Worm (Caenorhabditis elegans) whole organism, young adult: ENCODE results near the gene sma-4.
A peak's percentile ranks its signal among the peaks of the same experiment; 100 is the strongest.

Experiments
- B0019.2 ChIP-seq: fragments of 200-800 bp; sonication (Bioruptor generic); conservative IDR thresholded peaks from 2 replicates; pipeline ENCODE4 v1.3.6; 2022; ENCODE audit warnings: missing genetic modification reagents, missing genetic modification characterization, missing compliant biosample characterization
- C17E4.6 ChIP-seq: fragments of 200-800 bp; sonication (Bioruptor generic); IDR thresholded peaks from 2 replicates; pipeline ENCODE4 v1.3.6; 2022; ENCODE audit warnings: missing genetic modification reagents, missing genetic modification characterization, missing compliant biosample characterization
- F22D6.2 ChIP-seq: sonication (generic microtip); optimal IDR thresholded peaks from 2 replicates; lab custom pipeline; 2016; ENCODE audit warnings: mild to moderate bottlenecking, missing genetic modification characterization, missing compliant biosample characterization
- F52B5.7 ChIP-seq: sonication (generic microtip); optimal IDR thresholded peaks from 2 replicates; lab custom pipeline; 2016; ENCODE audit warnings: mild to moderate bottlenecking, missing genetic modification characterization, missing compliant biosample characterization
- F57A8.1 ChIP-seq: fragments of 200-800 bp; sonication (Bioruptor generic); optimal IDR thresholded peaks from 2 replicates; lab custom pipeline; 2018; ENCODE audit warnings: mild to moderate bottlenecking, missing genetic modification characterization, moderate library complexity, missing compliant biosample characterization
- K12H6.12 ChIP-seq: fragments of 200-800 bp; sonication (Bioruptor generic); optimal IDR thresholded peaks from 2 replicates; lab custom pipeline; 2018; ENCODE audit warnings: mild to moderate bottlenecking, missing genetic modification characterization, missing compliant biosample characterization
- T26A5.8 ChIP-seq: sonication (generic microtip); optimal IDR thresholded peaks from 2 replicates; lab custom pipeline; 2016; ENCODE audit warnings: missing genetic modification characterization, missing compliant biosample characterization
- Y53G8AR.9 ChIP-seq: fragments of 200-800 bp; sonication (Bioruptor generic); conservative IDR thresholded peaks from 2 replicates; pipeline ENCODE4 v1.3.6; 2022; ENCODE audit warnings: missing genetic modification reagents, missing genetic modification characterization, missing compliant biosample characterization
- Y95B8A.8 ChIP-seq: fragments of 200-800 bp; sonication (Bioruptor generic); IDR thresholded peaks from 2 replicates; pipeline ENCODE4 v1.3.6; 2022; ENCODE audit warnings: missing genetic modification reagents, missing genetic modification characterization, missing compliant biosample characterization
- aptf-2 ChIP-seq: fragments of 200-800 bp; sonication (Bioruptor generic); conservative IDR thresholded peaks from 2 replicates; pipeline ENCODE4 v1.3.6; 2022; ENCODE audit warnings: missing genetic modification reagents, missing genetic modification characterization, missing compliant biosample characterization
- attf-5 ChIP-seq: fragments of 200-800 bp; sonication (Bioruptor generic); optimal IDR thresholded peaks from 2 replicates; lab custom pipeline; 2018; ENCODE audit warnings: mild to moderate bottlenecking, missing genetic modification characterization, missing compliant biosample characterization
- cebp-1 ChIP-seq, 2 experiments: fragments of 200-800 bp in 1 of 2; sonication (Bioruptor generic) in 1 of 2; sonication (generic microtip) in 1 of 2; IDR thresholded peaks in 1 of 2; optimal IDR thresholded peaks in 1 of 2; 2 replicates each; pipeline versions ENCODE4 v1.3.6 to Lab custom; 2017 to 2022; ENCODE audit warnings: missing compliant biosample characterization in 2 of 2, missing genetic modification characterization in 2 of 2, mild to moderate bottlenecking in 1 of 2, missing genetic modification reagents in 1 of 2, moderate library complexity in 1 of 2
- ceh-100 ChIP-seq: fragments of 200-800 bp; sonication (Bioruptor generic); IDR thresholded peaks from 2 replicates; pipeline ENCODE4 v1.3.6; 2022; ENCODE audit warnings: missing genetic modification reagents, missing genetic modification characterization, missing compliant biosample characterization
- chd-7 ChIP-seq: sonication (generic microtip); optimal IDR thresholded peaks from 2 replicates; lab custom pipeline; 2016; ENCODE audit warnings: mild to moderate bottlenecking, missing genetic modification characterization, moderate library complexity, missing compliant biosample characterization
- dox-1 ChIP-seq: fragments of 200-800 bp; sonication (Bioruptor generic); IDR thresholded peaks from 2 replicates; pipeline ENCODE4 v1.3.6; 2022; ENCODE audit warnings: missing genetic modification reagents, missing genetic modification characterization, missing compliant biosample characterization
- hlh-26 ChIP-seq: fragments of 200-800 bp; sonication (Bioruptor generic); conservative IDR thresholded peaks from 2 replicates; pipeline ENCODE4 v1.3.6; 2022; ENCODE audit warnings: missing genetic modification reagents, missing genetic modification characterization, missing compliant biosample characterization
- hmg-1.2 ChIP-seq: fragments of 200-800 bp; sonication (Bioruptor generic); IDR thresholded peaks from 2 replicates; pipeline ENCODE4 v1.3.6; 2022; ENCODE audit warnings: missing genetic modification reagents, missing genetic modification characterization, missing compliant biosample characterization
- hmg-20 ChIP-seq: fragments of 200-800 bp; sonication (Bioruptor generic); IDR thresholded peaks from 2 replicates; pipeline ENCODE4 v1.3.6; 2022; ENCODE audit warnings: missing genetic modification reagents, missing genetic modification characterization, missing compliant biosample characterization
- let-526 ChIP-seq: fragments of 200-800 bp; sonication (Bioruptor generic); IDR thresholded peaks from 2 replicates; pipeline ENCODE4 v1.3.6; 2022; ENCODE audit warnings: missing genetic modification reagents, missing genetic modification characterization, missing compliant biosample characterization
- let-607 ChIP-seq, 2 experiments: fragments of 200-800 bp in 1 of 2; sonication (Bioruptor generic) in 1 of 2; sonication (generic microtip) in 1 of 2; optimal IDR thresholded peaks; 2 replicates each; lab custom pipeline; 2016 to 2018; ENCODE audit warnings: mild to moderate bottlenecking in 2 of 2, missing compliant biosample characterization in 2 of 2, missing genetic modification characterization in 2 of 2, moderate library complexity in 2 of 2, missing genotype in 1 of 2
- lin-35 ChIP-seq, 3 experiments: fragments of 150-350 bp in 2 of 3; sonication (generic microtip) in 1 of 3; optimal IDR thresholded peaks; 2 replicates each; lab custom pipeline; 2014 to 2018; ENCODE audit warnings: missing biosample characterization in 3 of 3, missing genetic modification characterization in 3 of 3, missing genetic modification reagents in 3 of 3
- madf-10 ChIP-seq: sonication (generic microtip); optimal IDR thresholded peaks from 2 replicates; lab custom pipeline; 2016; ENCODE audit warnings: mild to moderate bottlenecking, missing genetic modification characterization, missing compliant biosample characterization
- madf-6 ChIP-seq: fragments of 200-800 bp; sonication (Bioruptor generic); IDR thresholded peaks from 2 replicates; pipeline ENCODE4 v1.3.6; 2022; ENCODE audit warnings: missing genetic modification reagents, missing genetic modification characterization, missing compliant biosample characterization
- mes-4 ChIP-seq: sonication (generic microtip); optimal IDR thresholded peaks from 2 replicates; lab custom pipeline; 2016; ENCODE audit warnings: missing genotype, missing genetic modification characterization, missing compliant biosample characterization
- nfyb-1 ChIP-seq: fragments of 200-800 bp; sonication (Bioruptor generic); IDR thresholded peaks from 2 replicates; pipeline ENCODE4 v1.3.6; 2022; ENCODE audit warnings: missing genetic modification reagents, missing genetic modification characterization, missing compliant biosample characterization
- nhr-120 ChIP-seq: fragments of 200-800 bp; sonication (Bioruptor generic); IDR thresholded peaks from 2 replicates; pipeline ENCODE4 v1.3.6; 2022; ENCODE audit warnings: missing genetic modification characterization, missing compliant biosample characterization
- nhr-179 ChIP-seq: sonication (generic microtip); optimal IDR thresholded peaks from 2 replicates; lab custom pipeline; 2016; ENCODE audit warnings: mild to moderate bottlenecking, missing genetic modification characterization, missing compliant biosample characterization
- nhr-27 ChIP-seq: fragments of 200-800 bp; sonication (Bioruptor generic); optimal IDR thresholded peaks from 2 replicates; lab custom pipeline; 2018; ENCODE audit warnings: mild to moderate bottlenecking, missing genetic modification characterization, moderate library complexity, missing compliant biosample characterization
- nhr-80 ChIP-seq: sonication (generic microtip); optimal IDR thresholded peaks from 2 replicates; lab custom pipeline; 2016; ENCODE audit warnings: missing genetic modification characterization, missing compliant biosample characterization
- pha-4 ChIP-seq: fragments of 150-350 bp; sonication (generic microtip); optimal IDR thresholded peaks from 2 replicates; lab custom pipeline; 2014; ENCODE audit warnings: missing biosample characterization, missing genetic modification reagents, missing genetic modification characterization
- repo-1 ChIP-seq: sonication (generic microtip); optimal IDR thresholded peaks from 2 replicates; lab custom pipeline; 2017; ENCODE audit warnings: mild to moderate bottlenecking, missing genetic modification characterization, missing compliant biosample characterization
- sdz-38 ChIP-seq: sonication (generic microtip); optimal IDR thresholded peaks from 2 replicates; lab custom pipeline; 2016; ENCODE audit warnings: missing genotype, missing genetic modification characterization, missing compliant biosample characterization
- sea-2 ChIP-seq: fragments of 200-800 bp; sonication (Bioruptor generic); IDR thresholded peaks from 2 replicates; pipeline ENCODE4 v1.3.6; 2022; ENCODE audit warnings: missing genetic modification characterization, missing compliant biosample characterization
- somi-1 ChIP-seq: fragments of 200-800 bp; sonication (Bioruptor generic); optimal IDR thresholded peaks from 2 replicates; lab custom pipeline; 2018; ENCODE audit warnings: mild to moderate bottlenecking, missing genetic modification characterization, missing compliant biosample characterization
- tbp1 ChIP-seq: fragments of 200-800 bp; sonication (Bioruptor generic); optimal IDR thresholded peaks from 2 replicates; lab custom pipeline; 2018; ENCODE audit warnings: mild to moderate bottlenecking, missing genetic modification characterization, missing compliant biosample characterization
- zfh-2 ChIP-seq: fragments of 200-800 bp; sonication (Bioruptor generic); conservative IDR thresholded peaks from 2 replicates; pipeline ENCODE4 v1.3.6; 2022; ENCODE audit warnings: missing genetic modification reagents, missing genetic modification characterization, missing compliant biosample characterization
- zim-3 ChIP-seq: sonication (generic microtip); optimal IDR thresholded peaks from 2 replicates; lab custom pipeline; 2017; ENCODE audit warnings: mild to moderate bottlenecking, missing genetic modification characterization, moderate library complexity, missing compliant biosample characterization
- ztf-25 ChIP-seq: fragments of 200-800 bp; sonication (Bioruptor generic); IDR thresholded peaks from 2 replicates; pipeline ENCODE4 v1.3.6; 2022; ENCODE audit warnings: missing genetic modification reagents, missing genetic modification characterization, missing compliant biosample characterization
- ztf-26 ChIP-seq: sonication (generic microtip); optimal IDR thresholded peaks from 2 replicates; lab custom pipeline; 2017; ENCODE audit warnings: missing genetic modification characterization, missing compliant biosample characterization

The sma-4 gene

ce11 chrIII:5839147-5839546, 23.1 kb downstream of the sma-4 start:
- TF ChIP-seq B0019.2 (GFP tag; lab: Robert Waterston, UW) (no peak), ceh-100 (no peak), F52B5.7 (tag; lab: Kevin White, UChicago) (no peak), ztf-26 (tag; lab: Kevin White, UChicago) (no peak), nhr-80 (peak; percentile 61), cebp-1 (GFP tag; IDR thresholded peaks at IDR 0.05; lab: Robert Waterston, UW) (no peak; the same call in 1 of the 2 replicates), cebp-1 (tag; optimal IDR thresholded peaks at IDR 0.05; lab: Kevin White, UChicago) (peak; percentile 57), dox-1 (GFP tag; lab: Robert Waterston, UW) (peak; percentile 11; the same call in 1 of the 2 replicates), F57A8.1 (no peak), let-607 (tag; optimal IDR thresholded peaks at IDR 0.05; lab: Kevin White, UChicago) (peak in 1 of 2 experiments; percentile 31), hlh-26 (GFP tag; lab: Robert Waterston, UW) (no peak), attf-5 (GFP tag; lab: Kevin White, UChicago) (peak; percentile 3), nfyb-1 (GFP tag; lab: Robert Waterston, UW) (peak; percentile 32; the same call in 1 of the 2 replicates)

ce11 chrIII:5839598-5839997, 23.6 kb downstream of the sma-4 start:
- TF ChIP-seq hmg-1.2 = no peak
- no peak for TF ChIP-seq nhr-27 (tag; lab: Kevin White, UChicago)
- no peak for TF ChIP-seq repo-1 (tag; lab: Kevin White, UChicago)
- no peak for TF ChIP-seq sea-2

- TF ChIP-seq madf-10 (tag; lab: Kevin White, UChicago) (no peak), C17E4.6 (GFP tag; lab: Robert Waterston, UW) (no peak), K12H6.12 (tag; lab: Kevin White, UChicago) (no peak), nfyb-1 (GFP tag; lab: Robert Waterston, UW) (no peak), F22D6.2 (tag; lab: Kevin White, UChicago) (no peak), pha-4 (tag; lab: Kevin White, UChicago) (no peak), dox-1 (GFP tag; lab: Robert Waterston, UW) (0 out of 2 replicates have a peak, but pooled peaks have one; percentile 9), sdz-38 (tag; lab: Kevin White, UChicago) (no peak), T26A5.8 (tag; lab: Kevin White, UChicago) (no peak), nhr-120 (GFP tag; lab: Robert Waterston, UW) (no peak), chd-7 (no peak), hmg-1.2 (no peak), nhr-27 (tag; lab: Kevin White, UChicago) (no peak), madf-6 (no peak), Y53G8AR.9 (no peak), ztf-25 (no peak), ztf-26 (tag; lab: Kevin White, UChicago) (no peak), nhr-80 (peak; percentile 46), cebp-1 (GFP tag; IDR thresholded peaks at IDR 0.05; lab: Robert Waterston, UW) (peak; percentile 21; the same call in 1 of the 2 replicates), cebp-1 (tag; optimal IDR thresholded peaks at IDR 0.05; lab: Kevin White, UChicago) (peak; percentile 64)
Measured at ce11 chrIII:5840277-5840676, 24.2 kb downstream of the sma-4 start.

ce11 chrIII:5840815-5841573, 25.0 kb downstream of the sma-4 start:
- TF ChIP-seq Y95B8A.8 (peak; percentile 13; the same call in 1 of the 2 replicates), sea-2 (no peak), nhr-80 (peak; percentile 21)

- TF ChIP-seq nfyb-1 (GFP tag; lab: Robert Waterston, UW) (peak; percentile 21; the same call in 1 of the 2 replicates), dox-1 (GFP tag; lab: Robert Waterston, UW) (peak; percentile 36; the same call in 1 of the 2 replicates), aptf-2 (no peak), somi-1 (GFP tag; lab: Kevin White, UChicago) (peak; percentile 13), sdz-38 (tag; lab: Kevin White, UChicago) (no peak), nhr-179 (tag; lab: Kevin White, UChicago) (no peak), mes-4 (tag; lab: Kevin White, UChicago) (no peak), zim-3 (no peak), cebp-1 (GFP tag; IDR thresholded peaks at IDR 0.05; lab: Robert Waterston, UW) (no peak), cebp-1 (tag; optimal IDR thresholded peaks at IDR 0.05; lab: Kevin White, UChicago) (peak; percentile 57), hmg-1.2 (peak; percentile 19; the same call in 1 of the 2 replicates), lin-35 (GFP tag; optimal IDR thresholded peaks at IDR 0.05; lab: Kevin White, UChicago) (no peak), let-526 (GFP tag; lab: Robert Waterston, UW) (no peak), zfh-2 (peak; percentile 59; the same call in 1 of the 2 replicates), hmg-20 (no peak), B0019.2 (GFP tag; lab: Robert Waterston, UW) (no peak), tbp1 (GFP tag; lab: Kevin White, UChicago) (peak; percentile 25)
Measured at ce11 chrIII:5841676-5842075, 25.6 kb downstream of the sma-4 start.
